Fruit fly (Drosophila melanogaster): ENCODE data around the gene CG34043.
A peak's percentile ranks its signal among the peaks of the same experiment; 100 is the strongest.

CG34043 gene

dm6 chr2L:10263343-10263744, 17.3 kb downstream of the CG34043 start, which contains the start of gene Rsf1 (continued):
- TF ChIP-seq nmo (GFP tag; optimal IDR thresholded peaks at IDR 0.05): peak; percentile 21
- TF ChIP-seq vvl (GFP tag; IDR thresholded peaks at IDR 0.05): peak; percentile 56; the same call in 1 of the 2 replicates

- TF ChIP-seq Dek (tag; optimal IDR thresholded peaks at IDR 0.05) (no peak), CG2199 (GFP tag; IDR thresholded peaks at IDR 0.05) (no peak), Trl (optimal IDR thresholded peaks at IDR 0.05) (no peak), Trl (GFP tag; optimal IDR thresholded peaks at IDR 0.05) (no peak), CG1792 (GFP tag; optimal IDR thresholded peaks at IDR 0.05) (no peak), sim (GFP tag; IDR thresholded peaks at IDR 0.05) (no peak), CG15696 (tag; optimal IDR thresholded peaks at IDR 0.05) (no peak), Myb (GFP tag; optimal IDR thresholded peaks at IDR 0.05) (no peak), tin (GFP tag; optimal IDR thresholded peaks at IDR 0.05) (no peak), HLH54F (GFP tag; optimal IDR thresholded peaks at IDR 0.05) (no peak), Tbp (GFP tag; optimal IDR thresholded peaks at IDR 0.05) (no peak), Asciz (GFP tag; optimal IDR thresholded peaks at IDR 0.05) (no peak)
Measured at dm6 chr2L:10261774-10262173, 18.9 kb downstream of the CG34043 start.

dm6 chr2L:10260750-10261493, 19.8 kb downstream of the CG34043 start, which contains the start of gene Pten:
Gene Pten (minus strand): TSS chr2L:10261049.
- no peak for TF ChIP-seq CG4404 (GFP tag; IDR thresholded peaks at IDR 0.05)
- TF ChIP-seq trh (GFP tag; optimal IDR thresholded peaks at IDR 0.05): peak; percentile 16
- peak; percentile 90 for TF ChIP-seq CG14710 (tag; optimal IDR thresholded peaks at IDR 0.05)
- TF ChIP-seq CG10565 (GFP tag; optimal IDR thresholded peaks at IDR 0.05): peak; percentile 69
- TF ChIP-seq CG2199 (GFP tag; IDR thresholded peaks at IDR 0.05): no peak
- TF ChIP-seq CG3726 (GFP tag; IDR thresholded peaks at IDR 0.05): no peak
- TF ChIP-seq h (optimal IDR thresholded peaks at IDR 0.05): no peak
- peak; percentile 51 for TF ChIP-seq CG13624 (GFP tag; optimal IDR thresholded peaks at IDR 0.05)
- no peak for TF ChIP-seq HHEX (GFP tag; optimal IDR thresholded peaks at IDR 0.05)
- TF ChIP-seq HLHmδ (GFP tag; optimal IDR thresholded peaks at IDR 0.05): no peak
- TF ChIP-seq CG2875 (GFP tag; optimal IDR thresholded peaks at IDR 0.05): no peak
- TF ChIP-seq Mad (GFP tag; optimal IDR thresholded peaks at IDR 0.05): peak; percentile 43
- no peak for TF ChIP-seq TFAM (GFP tag; optimal IDR thresholded peaks at IDR 0.05)
- TF ChIP-seq CG11504 (tag; optimal IDR thresholded peaks at IDR 0.05): no peak
- no peak for TF ChIP-seq Hr78 (GFP tag; optimal IDR thresholded peaks at IDR 0.05)
- no peak for TF ChIP-seq CG7987 (GFP tag; optimal IDR thresholded peaks at IDR 0.05)
- TF ChIP-seq CG15514 (GFP tag; optimal IDR thresholded peaks at IDR 0.05): no peak
- TF ChIP-seq CG10543 (GFP tag; optimal IDR thresholded peaks at IDR 0.05): no peak
- peak; percentile 92 for TF ChIP-seq MESR4 (GFP tag; optimal IDR thresholded peaks at IDR 0.05)
- TF ChIP-seq sqz (GFP tag; optimal IDR thresholded peaks at IDR 0.05): peak; percentile 72
- TF ChIP-seq lbe (GFP tag; optimal IDR thresholded peaks at IDR 0.05): peak; percentile 7
- no peak for TF ChIP-seq CG3407 (GFP tag; optimal IDR thresholded peaks at IDR 0.05)
- no peak for TF ChIP-seq gcm2 (GFP tag; optimal IDR thresholded peaks at IDR 0.05)
- TF ChIP-seq Neu2 (GFP tag; optimal IDR thresholded peaks at IDR 0.05; ENCODE audit: borderline replicate concordance): no peak
- TF ChIP-seq dysf (GFP tag; IDR thresholded peaks at IDR 0.05): no peak; the same call in 2 of the 3 replicates
- peak; percentile 68 for TF ChIP-seq dmrt11E (tag; optimal IDR thresholded peaks at IDR 0.05)
- no peak for TF ChIP-seq CG31224 (GFP tag; IDR thresholded peaks at IDR 0.05)
- peak; percentile 42 for TF ChIP-seq fd3F (GFP tag; optimal IDR thresholded peaks at IDR 0.05)
- TF ChIP-seq sc (optimal IDR thresholded peaks at IDR 0.05): no peak
- TF ChIP-seq sc (GFP tag; optimal IDR thresholded peaks at IDR 0.05): peak; percentile 9
- peak; percentile 56 to 60 for TF ChIP-seq Pdp1 (GFP tag; optimal IDR thresholded peaks at IDR 0.05)
- no peak for TF ChIP-seq CG11247 (GFP tag; IDR thresholded peaks at IDR 0.05)
- no peak for TF ChIP-seq peb (GFP tag; IDR thresholded peaks at IDR 0.05)
- TF ChIP-seq cg (GFP tag; optimal IDR thresholded peaks at IDR 0.05): peak; percentile 56
